Worm (Caenorhabditis elegans) whole organism, L3 larva: ENCODE results near the gene mdmh-35.
A peak's percentile ranks its signal among the peaks of the same experiment; 100 is the strongest.

Source experiments
- ceh-16 ChIP-seq: sonication (generic microtip); optimal IDR thresholded peaks from 2 replicates; lab custom pipeline; 2017; ENCODE audit warnings: missing biosample characterization, missing genetic modification characterization
- ceh-82 ChIP-seq: fragments of 150-350 bp; optimal IDR thresholded peaks from 2 replicates; lab custom pipeline; 2014; ENCODE audit warnings: missing biosample characterization, missing genetic modification characterization
- ceh-9 ChIP-seq: sonication (generic microtip); optimal IDR thresholded peaks from 2 replicates; lab custom pipeline; 2018; ENCODE audit warnings: missing biosample characterization, missing genetic modification characterization
- elt-3 ChIP-seq, 3 experiments: fragments of 150-350 bp in 1 of 3; sonication (generic microtip) in 2 of 3; optimal IDR thresholded peaks; 2 replicates in 2 of 3; 4 replicates in 1 of 3; lab custom pipeline; 2014 to 2017; ENCODE audit warnings: missing biosample characterization in 3 of 3, missing genetic modification characterization in 3 of 3
- fkh-10 ChIP-seq: sonication (generic microtip); optimal IDR thresholded peaks from 2 replicates; lab custom pipeline; 2017; ENCODE audit warnings: missing biosample characterization, missing genetic modification reagents, missing genetic modification characterization
- fos-1 ChIP-seq: fragments of 150-350 bp; optimal IDR thresholded peaks from 2 replicates; lab custom pipeline; 2014; ENCODE audit warnings: missing biosample characterization, missing genetic modification characterization
- lin-15B ChIP-seq: fragments of 150-350 bp; optimal IDR thresholded peaks from 2 replicates; lab custom pipeline; 2014; ENCODE audit warnings: missing biosample characterization, missing genetic modification characterization
- lin-39 ChIP-seq: fragments of 150-350 bp; optimal IDR thresholded peaks from 2 replicates; lab custom pipeline; 2018; ENCODE audit warnings: missing biosample characterization, missing genetic modification reagents, missing genetic modification characterization
- mdl-1 ChIP-seq: fragments of 150-350 bp; optimal IDR thresholded peaks from 2 replicates; lab custom pipeline; 2014; ENCODE audit warnings: missing biosample characterization, missing genetic modification characterization
- nhr-11 ChIP-seq: fragments of 150-350 bp; optimal IDR thresholded peaks from 2 replicates; lab custom pipeline; 2014; ENCODE audit warnings: missing biosample characterization, missing genetic modification characterization
- nhr-12 ChIP-seq: fragments of 150-350 bp; optimal IDR thresholded peaks from 2 replicates; lab custom pipeline; 2014; ENCODE audit warnings: missing biosample characterization, missing genetic modification characterization
- nhr-76 ChIP-seq: fragments of 150-350 bp; sonication (generic microtip); optimal IDR thresholded peaks from 5 replicates; lab custom pipeline; 2014; ENCODE audit warnings: missing biosample characterization, missing genetic modification characterization
- pha-4 ChIP-seq: fragments of 150-350 bp; optimal IDR thresholded peaks from 2 replicates; lab custom pipeline; 2014; ENCODE audit warnings: missing biosample characterization, missing genetic modification reagents, missing genetic modification characterization
- unc-62 ChIP-seq: fragments of 150-350 bp; sonication (generic microtip); optimal IDR thresholded peaks from 4 replicates; lab custom pipeline; 2014; ENCODE audit warnings: missing biosample characterization, missing genetic modification reagents, missing genetic modification characterization

DNA sequence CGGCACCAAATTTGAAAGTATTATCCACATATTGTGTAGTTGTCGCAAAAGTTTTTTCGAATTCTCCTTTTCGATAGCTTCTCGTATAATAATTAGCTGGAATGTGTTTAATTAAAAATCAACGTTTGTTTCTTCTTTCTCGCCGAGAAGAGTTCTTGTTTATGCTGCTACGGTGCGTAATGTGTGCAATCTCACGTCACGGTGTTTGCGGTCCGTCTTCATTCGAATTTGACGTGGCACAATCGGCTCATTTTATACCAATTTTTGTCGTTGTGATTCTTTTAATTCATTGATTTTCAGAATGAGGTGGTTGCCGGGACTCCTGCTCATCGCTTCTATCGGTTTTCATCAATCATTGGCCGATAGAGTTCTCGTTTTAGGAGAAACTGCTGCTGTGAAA, 8.7 kb upstream of the mdmh-35 start, which contains the start of gene ostb-1:
- TF ChIP-seq fos-1 (tag; lab: Kevin White, UChicago): no peak
- TF ChIP-seq mdl-1 (tag; lab: Kevin White, UChicago): no peak
- no peak for TF ChIP-seq ceh-82 (tag; lab: Kevin White, UChicago)
- TF ChIP-seq elt-3 (tag; optimal IDR thresholded peaks at IDR 0.05; lab: Kevin White, UChicago): no peak
- TF ChIP-seq ceh-16 (tag; lab: Kevin White, UChicago): no peak
- TF ChIP-seq nhr-11 (tag; lab: Kevin White, UChicago): no peak
- TF ChIP-seq lin-15B (tag; lab: Kevin White, UChicago): no peak
- peak; percentile 56 for TF ChIP-seq pha-4
- no peak for TF ChIP-seq nhr-76 (tag; lab: Kevin White, UChicago)
- no peak for TF ChIP-seq nhr-12 (tag; lab: Kevin White, UChicago)
- TF ChIP-seq lin-39: no peak
- TF ChIP-seq fkh-10: no peak
- no peak for TF ChIP-seq unc-62 (GFP tag; lab: Kevin White, UChicago)
- no peak for TF ChIP-seq ceh-9
